Fruit fly (Drosophila melanogaster): ENCODE results near the gene CG42521.

CG42521 gene

DNA sequence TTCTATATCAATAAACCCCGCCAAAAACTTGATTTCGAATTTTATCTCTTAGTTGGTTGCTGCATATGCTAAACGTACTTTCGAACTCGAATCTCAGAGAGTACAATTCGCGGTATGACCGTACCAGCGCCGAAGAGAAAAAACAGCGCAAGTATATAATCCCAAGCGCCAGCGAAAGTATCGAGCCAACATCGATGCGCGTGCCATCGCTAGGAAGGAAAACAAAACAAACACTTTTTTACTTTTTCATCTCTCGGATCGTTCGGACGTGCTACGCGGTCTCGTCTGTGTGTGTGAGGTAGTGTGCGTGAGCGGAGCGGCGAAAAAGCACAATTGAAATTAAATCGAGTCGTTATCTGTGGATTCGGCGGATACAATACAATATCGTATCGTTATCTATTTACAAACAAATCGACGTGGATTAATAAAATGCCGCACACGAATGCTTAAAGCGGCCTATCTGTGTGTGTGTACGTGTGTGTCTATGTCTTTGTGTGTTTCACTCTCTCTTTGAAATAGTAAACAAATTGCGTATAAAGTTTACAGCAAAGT is 41.2 kb upstream of the CG42521 start, which contains the start of gene simj (continued):
- TF ChIP-seq Met (GFP tag; optimal IDR thresholded peaks at IDR 0.05) (peak; percentile 44), dac (GFP tag; optimal IDR thresholded peaks at IDR 0.05) (no peak), CG3032 (tag; optimal IDR thresholded peaks at IDR 0.05) (peak; percentile 22), net (GFP tag; optimal IDR thresholded peaks at IDR 0.05) (peak; percentile 56), CG4318 (GFP tag; optimal IDR thresholded peaks at IDR 0.05) (no peak), Gug (GFP tag; IDR thresholded peaks at IDR 0.05) (peak; percentile 44; the same call in 1 of the 2 replicates), CG9139 (GFP tag; optimal IDR thresholded peaks at IDR 0.05) (peak; percentile 27), vri (GFP tag; optimal IDR thresholded peaks at IDR 0.05) (peak; percentile 60), CG6276 (GFP tag; optimal IDR thresholded peaks at IDR 0.05) (peak; percentile 32), salr (GFP tag; optimal IDR thresholded peaks at IDR 0.05) (no peak), CG8119 (GFP tag; IDR thresholded peaks at IDR 0.05) (peak; percentile 44; the same call in 2 of the 3 replicates), esn (GFP tag; optimal IDR thresholded peaks at IDR 0.05) (peak; percentile 24), CG6808 (GFP tag; optimal IDR thresholded peaks at IDR 0.05) (peak; percentile 42), Smox (GFP tag; optimal IDR thresholded peaks at IDR 0.05) (peak; percentile 28), Hr4 (GFP tag; optimal IDR thresholded peaks at IDR 0.05) (no peak), Lpt (GFP tag; optimal IDR thresholded peaks at IDR 0.05) (no peak), lz (GFP tag; optimal IDR thresholded peaks at IDR 0.05) (peak; percentile 39), CG15336 (GFP tag; IDR thresholded peaks at IDR 0.05) (peak; percentile 57; the same call in 1 of the 2 replicates), Hr38 (GFP tag; optimal IDR thresholded peaks at IDR 0.05) (no peak), CG8319 (GFP tag; optimal IDR thresholded peaks at IDR 0.05) (no peak), CG16779 (tag; optimal IDR thresholded peaks at IDR 0.05) (peak; percentile 67), dsx (GFP tag; optimal IDR thresholded peaks at IDR 0.05; ENCODE audit: poor library complexity, severe bottlenecking) (peak; percentile 60), svp (GFP tag) (no peak), acj6 (GFP tag; optimal IDR thresholded peaks at IDR 0.05) (peak; percentile 10), Sox102F (GFP tag; optimal IDR thresholded peaks at IDR 0.05) (peak; percentile 49), CG11762 (GFP tag; optimal IDR thresholded peaks at IDR 0.05; ENCODE audit: insufficient read depth) (no peak), spab (GFP tag; optimal IDR thresholded peaks at IDR 0.05) (no peak), fkh (GFP tag; optimal IDR thresholded peaks at IDR 0.05) (peak; percentile 96), CG7368 (GFP tag; optimal IDR thresholded peaks at IDR 0.05) (peak; percentile 23), Eip75B (GFP tag; optimal IDR thresholded peaks at IDR 0.05) (peak; percentile 48), CG6792 (GFP tag; optimal IDR thresholded peaks at IDR 0.05) (peak; percentile 17), achi (GFP tag; optimal IDR thresholded peaks at IDR 0.05) (peak; percentile 4), CG11902 (GFP tag; optimal IDR thresholded peaks at IDR 0.05) (no peak), CG3919 (GFP tag; optimal IDR thresholded peaks at IDR 0.05) (peak; percentile 40), topi (GFP tag; optimal IDR thresholded peaks at IDR 0.05) (peak; percentile 54), Ets96B (tag; optimal IDR thresholded peaks at IDR 0.05) (peak; percentile 36), CG34406 (GFP tag; optimal IDR thresholded peaks at IDR 0.05) (peak; percentile 17), Hr39 (GFP tag; optimal IDR thresholded peaks at IDR 0.05) (no peak), OdsH (GFP tag; optimal IDR thresholded peaks at IDR 0.05) (peak; percentile 34)

DNA sequence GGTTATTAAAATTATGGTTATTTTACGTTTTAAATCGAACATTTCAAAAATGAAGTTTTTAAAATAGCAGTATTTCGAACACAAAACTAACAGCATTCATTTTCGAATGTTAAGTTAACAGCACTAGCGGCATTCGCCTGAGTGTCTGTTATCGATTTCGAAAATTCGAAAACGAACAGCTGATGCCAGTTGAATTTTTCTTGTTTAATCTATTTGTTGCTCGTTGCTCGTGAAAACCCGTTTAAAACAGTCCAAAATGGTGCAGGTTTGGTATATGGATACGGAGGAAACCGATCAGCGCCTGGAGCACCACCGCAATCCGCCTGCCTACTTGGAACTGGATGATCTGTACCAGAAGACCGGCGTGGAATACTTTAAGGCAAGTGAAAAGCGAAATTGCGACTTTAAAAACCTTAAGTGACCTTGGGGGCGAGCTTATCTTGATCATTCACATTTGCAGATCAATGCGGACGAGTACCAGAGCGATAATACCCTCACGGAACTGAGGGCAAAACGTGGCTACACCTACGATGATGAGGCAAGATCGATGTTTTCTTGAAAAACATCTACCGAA is 39.9 kb upstream of the CG42521 start, which contains the start of gene Adi1:
TSS of gene Adi1 (plus strand) at position 187 of the 574 bp plus-strand sequence.
- TF ChIP-seq CG3032 (tag; optimal IDR thresholded peaks at IDR 0.05) (no peak), fkh (GFP tag; optimal IDR thresholded peaks at IDR 0.05) (no peak), fd85E (GFP tag; optimal IDR thresholded peaks at IDR 0.05) (no peak), ss (GFP tag; optimal IDR thresholded peaks at IDR 0.05) (no peak), svp (GFP tag) (peak; percentile 97), CG11762 (GFP tag; optimal IDR thresholded peaks at IDR 0.05; ENCODE audit: insufficient read depth) (no peak), CG6854 (GFP tag; optimal IDR thresholded peaks at IDR 0.05) (no peak)
